Fruit fly (Drosophila melanogaster) whole organism, embryonic: Measurements from ENCODE around the gene ball.
A peak's percentile ranks its signal among the peaks of the same experiment; 100 is the strongest.

Experiments used
- Aef1 ChIP-seq: fragments of 200-800 bp; sonication (Bioruptor generic); IDR thresholded peaks from 3 replicates; pipeline ENCODE4 v1.3.6; 2022; ENCODE audit warnings: missing biosample characterization, missing genetic modification characterization
- CG11093 ChIP-seq: fragments of 200-800 bp; sonication (Bioruptor generic); IDR thresholded peaks from 3 replicates; pipeline ENCODE4 v1.3.6; 2022; ENCODE audit warnings: missing biosample characterization, missing genetic modification characterization
- CG11398 ChIP-seq: fragments of 200-800 bp; sonication (Bioruptor generic); optimal IDR thresholded peaks from 2 replicates; lab custom pipeline; 2016; ENCODE audit warnings: missing biosample characterization, missing genetic modification characterization
- CG12071 ChIP-seq: fragments of 200-800 bp; sonication (Bioruptor generic); optimal IDR thresholded peaks from 3 replicates; lab custom pipeline; 2018; ENCODE audit warnings: missing biosample characterization, mild to moderate bottlenecking, missing genetic modification characterization
- CG12104 ChIP-seq: fragments of 200-800 bp; sonication (Bioruptor generic); optimal IDR thresholded peaks from 3 replicates; lab custom pipeline; 2016; ENCODE audit warnings: missing biosample characterization, missing genetic modification characterization
- CG12299 ChIP-seq: fragments of 200-800 bp; sonication (Bioruptor generic); optimal IDR thresholded peaks from 2 replicates; lab custom pipeline; 2018; ENCODE audit warnings: missing biosample characterization, mild to moderate bottlenecking, missing genetic modification characterization
- CG13296 ChIP-seq: fragments of 200-800 bp; sonication (Bioruptor generic); optimal IDR thresholded peaks from 3 replicates; lab custom pipeline; 2018; ENCODE audit warnings: missing biosample characterization, mild to moderate bottlenecking, missing genetic modification characterization
- CG13424 ChIP-seq: fragments of 200-800 bp; sonication (Bioruptor generic); optimal IDR thresholded peaks from 2 replicates; lab custom pipeline; 2019; ENCODE audit warnings: missing biosample characterization, mild to moderate bottlenecking, missing genetic modification characterization, moderate library complexity
- CG14710 ChIP-seq: fragments of 200-800 bp; sonication (Bioruptor generic); optimal IDR thresholded peaks from 3 replicates; lab custom pipeline; 2019; ENCODE audit warnings: missing biosample characterization, mild to moderate bottlenecking, missing genetic modification characterization, moderate library complexity
- CG14860 ChIP-seq: fragments of 200-800 bp; sonication (Bioruptor generic); IDR thresholded peaks from 3 replicates; pipeline ENCODE4 v1.3.6; 2022; ENCODE audit warnings: missing biosample characterization, missing genetic modification characterization; ENCODE audit not compliant: partially characterized antibody
- CG15514 ChIP-seq: fragments of 200-800 bp; sonication (Bioruptor generic); optimal IDR thresholded peaks from 3 replicates; lab custom pipeline; 2017; ENCODE audit warnings: missing biosample characterization, missing genetic modification characterization, mild to moderate bottlenecking, moderate library complexity, missing genetic modification reagents
- CG18476 ChIP-seq: fragments of 200-800 bp; sonication (Bioruptor generic); optimal IDR thresholded peaks from 2 replicates; lab custom pipeline; 2016; ENCODE audit warnings: missing biosample characterization, mild to moderate bottlenecking, missing genetic modification characterization
- CG2120 ChIP-seq: fragments of 200-800 bp; sonication (Bioruptor generic); optimal IDR thresholded peaks from 3 replicates; lab custom pipeline; 2016; ENCODE audit warnings: missing biosample characterization, missing genetic modification characterization
- CG3995 ChIP-seq: fragments of 200-800 bp; sonication (Bioruptor generic); optimal IDR thresholded peaks from 3 replicates; lab custom pipeline; 2016; ENCODE audit warnings: missing biosample characterization, missing genetic modification characterization
- CG42726 ChIP-seq: fragments of 200-800 bp; sonication (Bioruptor generic); IDR thresholded peaks from 2 replicates; pipeline ENCODE4 v1.3.6; 2022; ENCODE audit warnings: missing biosample characterization, missing genetic modification characterization; ENCODE audit not compliant: partially characterized antibody
- CG4617 ChIP-seq: fragments of 200-800 bp; sonication (Bioruptor generic); optimal IDR thresholded peaks from 3 replicates; lab custom pipeline; 2016; ENCODE audit warnings: missing biosample characterization, missing genetic modification characterization, borderline replicate concordance
- CG4707 ChIP-seq: fragments of 200-800 bp; sonication (Bioruptor generic); optimal IDR thresholded peaks from 2 replicates; lab custom pipeline; 2018; ENCODE audit warnings: missing biosample characterization, mild to moderate bottlenecking, missing genetic modification characterization, moderate library complexity
- CG6254 ChIP-seq: fragments of 200-800 bp; sonication (Bioruptor generic); optimal IDR thresholded peaks from 3 replicates; lab custom pipeline; 2017; ENCODE audit warnings: mild to moderate bottlenecking, missing biosample characterization, missing genetic modification reagents, missing genetic modification characterization
- CG7928 ChIP-seq: fragments of 200-800 bp; sonication (Bioruptor generic); optimal IDR thresholded peaks from 2 replicates; lab custom pipeline; 2017; ENCODE audit warnings: missing biosample characterization, mild to moderate bottlenecking, missing genetic modification characterization
- CG8924 ChIP-seq: fragments of 200-800 bp; optimal IDR thresholded peaks from 3 replicates; lab custom pipeline; 2019; ENCODE audit warnings: missing biosample characterization, mild to moderate bottlenecking, missing genetic modification characterization, moderate library complexity
- CG9437 ChIP-seq: fragments of 200-800 bp; sonication (Bioruptor generic); optimal IDR thresholded peaks from 2 replicates; lab custom pipeline; 2018; ENCODE audit warnings: missing biosample characterization, mild to moderate bottlenecking, missing genetic modification characterization
- Chrac-16 ChIP-seq: fragments of 200-800 bp; sonication (Bioruptor generic); optimal IDR thresholded peaks from 3 replicates; lab custom pipeline; 2016; ENCODE audit warnings: missing biosample characterization, missing genetic modification characterization
- CoRest ChIP-seq: fragments of 200-800 bp; sonication (Bioruptor generic); optimal IDR thresholded peaks from 3 replicates; lab custom pipeline; 2018; ENCODE audit warnings: missing biosample characterization, mild to moderate bottlenecking, missing genetic modification characterization, moderate library complexity
- D ChIP-seq, 2 experiments: fragments of 200-800 bp in 1 of 2; fragments of >200 bp in 1 of 2; sonication (Bioruptor generic) in 1 of 2; optimal IDR thresholded peaks; 2 replicates in 1 of 2; 3 replicates in 1 of 2; lab custom pipeline; 2017; ENCODE audit warnings: mild to moderate bottlenecking in 1 of 2, missing biosample characterization in 1 of 2, missing genetic modification characterization in 1 of 2, missing genetic modification reagents in 1 of 2
- H15 ChIP-seq: fragments of 200-800 bp; sonication (Bioruptor generic); IDR thresholded peaks from 3 replicates; pipeline ENCODE4 v1.3.6; 2022; ENCODE audit warnings: missing biosample characterization, missing genetic modification characterization
- Hand ChIP-seq: fragments of 200-800 bp; sonication (Bioruptor generic); optimal IDR thresholded peaks from 2 replicates; lab custom pipeline; 2017; ENCODE audit warnings: mild to moderate bottlenecking, missing biosample characterization, missing genetic modification reagents, missing genetic modification characterization
- MBD-R2 ChIP-seq: fragments of 200-800 bp; sonication (Bioruptor generic); IDR thresholded peaks from 2 replicates; pipeline ENCODE4 v1.3.6; 2022; ENCODE audit warnings: missing biosample characterization, missing genetic modification characterization
- Max ChIP-seq: fragments of 200-800 bp; sonication (Bioruptor generic); optimal IDR thresholded peaks from 2 replicates; lab custom pipeline; 2016; ENCODE audit warnings: missing biosample characterization, mild to moderate bottlenecking, missing genetic modification characterization
- Meics ChIP-seq: fragments of 200-800 bp; sonication (Bioruptor generic); optimal IDR thresholded peaks from 2 replicates; lab custom pipeline; 2017; ENCODE audit warnings: missing biosample characterization, mild to moderate bottlenecking, missing genetic modification characterization
- NC2α ChIP-seq: fragments of 200-800 bp; sonication (Bioruptor generic); optimal IDR thresholded peaks from 2 replicates; lab custom pipeline; 2016; ENCODE audit warnings: missing biosample characterization, missing genetic modification characterization
- Neu2 ChIP-seq: fragments of 200-800 bp; sonication (Bioruptor generic); optimal IDR thresholded peaks from 3 replicates; lab custom pipeline; 2016; ENCODE audit warnings: missing biosample characterization, missing genetic modification characterization, borderline replicate concordance
- Nf-YB ChIP-seq: fragments of 200-800 bp; sonication (Bioruptor generic); optimal IDR thresholded peaks from 3 replicates; lab custom pipeline; 2019; ENCODE audit warnings: missing biosample characterization, mild to moderate bottlenecking, missing genetic modification characterization, moderate library complexity
- Six4 ChIP-seq: fragments of 200-800 bp; sonication (Bioruptor generic); optimal IDR thresholded peaks from 2 replicates; lab custom pipeline; 2016; ENCODE audit warnings: missing biosample characterization, missing genetic modification characterization
- Taf1 ChIP-seq: fragments of 200-800 bp; sonication (Bioruptor generic); IDR thresholded peaks from 2 replicates; pipeline ENCODE4 v1.3.6; 2022; ENCODE audit warnings: missing biosample characterization, missing genetic modification characterization
- ara ChIP-seq: fragments of 200-800 bp; sonication (Bioruptor generic); IDR thresholded peaks from 2 replicates; pipeline ENCODE4 v1.3.6; 2022; ENCODE audit warnings: missing biosample characterization, missing genetic modification characterization
- ash1 ChIP-seq: fragments of 200-800 bp; sonication (Bioruptor generic); optimal IDR thresholded peaks from 2 replicates; lab custom pipeline; 2018; ENCODE audit warnings: missing biosample characterization, mild to moderate bottlenecking, missing genetic modification characterization
- en ChIP-seq: fragments of 200-800 bp; sonication (Bioruptor generic); optimal IDR thresholded peaks from 2 replicates; lab custom pipeline; 2016; ENCODE audit warnings: missing biosample characterization, missing genetic modification characterization
- fd102C ChIP-seq: fragments of 200-800 bp; sonication (Bioruptor generic); optimal IDR thresholded peaks from 2 replicates; lab custom pipeline; 2018; ENCODE audit warnings: missing biosample characterization, mild to moderate bottlenecking, missing genetic modification characterization, moderate library complexity
- gem ChIP-seq: fragments of 200-800 bp; sonication (Bioruptor generic); optimal IDR thresholded peaks from 2 replicates; lab custom pipeline; 2019; ENCODE audit warnings: missing biosample characterization, mild to moderate bottlenecking, missing genetic modification characterization, moderate library complexity
- ham ChIP-seq: fragments of 200-800 bp; sonication (Bioruptor generic); IDR thresholded peaks from 2 replicates; pipeline ENCODE4 v1.3.6; 2022; ENCODE audit warnings: missing biosample characterization, missing genetic modification characterization
- hkb ChIP-seq, 2 experiments: fragments of 200-800 bp in 1 of 2; fragments of >200 bp in 1 of 2; sonication (Bioruptor generic) in 1 of 2; IDR thresholded peaks in 1 of 2; optimal IDR thresholded peaks in 1 of 2; 2 replicates each; pipeline versions ENCODE4 v1.3.6 to Lab custom; 2017 to 2022; ENCODE audit warnings: missing biosample characterization in 1 of 2, missing genetic modification characterization in 1 of 2
- knrl ChIP-seq: fragments of 200-800 bp; sonication (Bioruptor generic); IDR thresholded peaks from 3 replicates; pipeline ENCODE4 v1.3.6; 2022; ENCODE audit warnings: missing biosample characterization, missing genetic modification characterization; ENCODE audit not compliant: partially characterized antibody
- lilli ChIP-seq: fragments of 200-800 bp; sonication (Bioruptor generic); optimal IDR thresholded peaks from 3 replicates; lab custom pipeline; 2016; ENCODE audit warnings: missing biosample characterization, missing genetic modification characterization
- mam ChIP-seq: fragments of 200-800 bp; sonication (Bioruptor generic); optimal IDR thresholded peaks from 3 replicates; lab custom pipeline; 2016; ENCODE audit warnings: missing biosample characterization, missing genetic modification characterization
- phol ChIP-seq: fragments of 200-800 bp; sonication (Bioruptor generic); optimal IDR thresholded peaks from 3 replicates; lab custom pipeline; 2018; ENCODE audit warnings: missing biosample characterization, mild to moderate bottlenecking, missing genetic modification characterization, moderate library complexity
- pros ChIP-seq: fragments of 200-800 bp; sonication (Bioruptor generic); optimal IDR thresholded peaks from 3 replicates; lab custom pipeline; 2019; ENCODE audit warnings: missing biosample characterization, mild to moderate bottlenecking, missing genetic modification characterization, moderate library complexity
- repo ChIP-seq: fragments of 200-800 bp; sonication (Bioruptor generic); optimal IDR thresholded peaks from 2 replicates; lab custom pipeline; 2016; ENCODE audit warnings: missing biosample characterization, missing genetic modification characterization
- tap ChIP-seq: fragments of 200-800 bp; optimal IDR thresholded peaks from 3 replicates; lab custom pipeline; 2019; ENCODE audit warnings: missing biosample characterization, mild to moderate bottlenecking, missing genetic modification characterization, moderate library complexity
- usp ChIP-seq: fragments of >200 bp; optimal IDR thresholded peaks from 2 replicates; lab custom pipeline; 2017; ENCODE audit warnings: missing biosample characterization, missing genetic modification characterization

The ball gene

dm6 chr3R:26886283-26886689 is 19.7 kb upstream of the ball start (continued):
- TF ChIP-seq Meics (GFP tag; lab: Kevin White, UChicago), result peak; percentile 50
- no peak for TF ChIP-seq CG14860 (GFP tag; lab: Robert Waterston, UW)
- TF ChIP-seq pros (GFP tag; lab: Kevin White, UChicago), result peak; percentile 24
- peak; percentile 41 for TF ChIP-seq Six4 (GFP tag; lab: Kevin White, UChicago)
- no peak for TF ChIP-seq CG2120
- TF ChIP-seq CG4617 (GFP tag; lab: Kevin White, UChicago), result no peak
- TF ChIP-seq CG12104 (GFP tag; lab: Kevin White, UChicago), result peak; percentile 38
- TF ChIP-seq usp (GFP tag; lab: Kevin White, UChicago), result no peak
- no peak for TF ChIP-seq Max
- TF ChIP-seq Hand (GFP tag; lab: Kevin White, UChicago), result peak; percentile 3
- peak; percentile 74 for TF ChIP-seq CG13424 (tag; lab: Kevin White, UChicago)
- TF ChIP-seq CG9437, result peak; percentile 58
- peak; percentile 85 for TF ChIP-seq gem
- no peak for TF ChIP-seq ham (GFP tag; lab: Robert Waterston, UW)
- peak; percentile 64 for TF ChIP-seq tap
- TF ChIP-seq Aef1 (GFP tag; lab: Robert Waterston, UW), result peak; percentile 39; the same call in 2 of the 3 replicates
- no peak for TF ChIP-seq CG11398 (GFP tag; lab: Kevin White, UChicago)
- no peak for TF ChIP-seq Taf1 (GFP tag; lab: Robert Waterston, UW)
- no peak for TF ChIP-seq mam (GFP tag; lab: Kevin White, UChicago)
- peak; percentile 78 for TF ChIP-seq CoRest (tag; lab: Kevin White, UChicago)
- TF ChIP-seq MBD-R2 (GFP tag; lab: Robert Waterston, UW), result no peak
- no peak for TF ChIP-seq hkb (optimal IDR thresholded peaks at IDR 0.05; lab: Kevin White, UChicago)
- no peak; the same call in none of the 2 replicates for TF ChIP-seq hkb (GFP tag; IDR thresholded peaks at IDR 0.05; lab: Robert Waterston, UW)
- TF ChIP-seq CG18476, result peak; percentile 11
- TF ChIP-seq CG6254, result peak; percentile 77
- no peak for TF ChIP-seq NC2α (GFP tag; lab: Kevin White, UChicago)
- TF ChIP-seq repo (GFP tag; lab: Kevin White, UChicago), result no peak
- peak; percentile 30 for TF ChIP-seq CG12299
- TF ChIP-seq Neu2 (GFP tag; lab: Kevin White, UChicago), result no peak
- TF ChIP-seq Nf-YB (GFP tag; lab: Kevin White, UChicago), result peak; percentile 70
- peak; percentile 43 for TF ChIP-seq Chrac-16 (GFP tag; lab: Kevin White, UChicago)
- TF ChIP-seq phol, result peak; percentile 76
- no peak for TF ChIP-seq ash1 (GFP tag; lab: Kevin White, UChicago)
- no peak for TF ChIP-seq CG7928 (GFP tag; lab: Kevin White, UChicago)
- TF ChIP-seq CG12071 (GFP tag; lab: Kevin White, UChicago), result no peak
- TF ChIP-seq CG4707 (GFP tag; lab: Kevin White, UChicago), result peak; percentile 42
- TF ChIP-seq CG8924 (tag; lab: Kevin White, UChicago), result peak; percentile 87
- TF ChIP-seq ara, result peak; percentile 67
- TF ChIP-seq CG3995, result no peak
- TF ChIP-seq D (optimal IDR thresholded peaks at IDR 0.05; lab: Kevin White, UChicago), result no peak
- peak; percentile 82 for TF ChIP-seq D (GFP tag; optimal IDR thresholded peaks at IDR 0.05; lab: Kevin White, UChicago)
- peak; percentile 32 for TF ChIP-seq lilli (GFP tag; lab: Kevin White, UChicago)
- TF ChIP-seq en, result no peak
- no peak for TF ChIP-seq CG42726
- TF ChIP-seq CG11093 (GFP tag; lab: Robert Waterston, UW), result no peak; the same call in 1 of the 3 replicates
- peak; percentile 84 for TF ChIP-seq CG14710 (tag; lab: Kevin White, UChicago)
- peak; percentile 12 for TF ChIP-seq CG15514 (GFP tag; lab: Kevin White, UChicago)
- peak; percentile 11 for TF ChIP-seq fd102C
- TF ChIP-seq H15 (GFP tag; lab: Robert Waterston, UW), result 0 out of 3 replicates have a peak, but pooled peaks have one; percentile 43
- TF ChIP-seq knrl (GFP tag; lab: Robert Waterston, UW), result no peak
- peak; percentile 65 for TF ChIP-seq CG13296 (GFP tag; lab: Kevin White, UChicago)
